Fruit fly (Drosophila melanogaster) whole organism, wandering third instar larva: ENCODE results near the gene Cyp313a3.

Experiments
- Abd-B ChIP-seq: fragments of >200 bp; optimal IDR thresholded peaks from 2 replicates; lab custom pipeline; 2017; ENCODE audit warnings: missing biosample characterization, missing genetic modification characterization
- CG9705 ChIP-seq: fragments of 200-800 bp; sonication (Bioruptor generic); optimal IDR thresholded peaks from 2 replicates; lab custom pipeline; 2018; ENCODE audit warnings: missing biosample characterization, mild to moderate bottlenecking, missing genetic modification characterization
- Vsx2 ChIP-seq: fragments of 200-300, 225-300 bp; sonication (Bioruptor generic); optimal IDR thresholded peaks from 2 replicates; lab custom pipeline; 2018; ENCODE audit warnings: missing biosample characterization, missing genetic modification characterization; ENCODE audit not compliant: partially characterized antibody

DNA sequence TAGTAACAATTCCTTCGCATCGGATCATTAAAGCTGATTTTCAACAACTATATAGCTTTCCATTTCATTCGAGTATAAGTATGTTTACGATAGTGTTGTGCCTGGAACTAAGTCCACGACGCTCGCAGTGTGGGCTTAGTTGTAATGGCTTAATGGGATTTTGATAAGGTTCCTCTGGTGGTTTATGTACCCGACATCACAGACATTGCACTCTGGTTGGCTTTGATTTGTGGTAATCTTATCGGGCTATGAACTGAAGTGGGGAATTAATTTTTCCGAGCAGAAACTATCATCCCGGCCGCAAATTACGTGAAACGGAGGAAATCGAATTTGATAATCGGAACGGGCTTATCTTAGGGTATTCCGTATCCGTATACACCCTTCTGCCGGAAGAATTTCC is 27.5 kb downstream of the Cyp313a3 start:
- TF ChIP-seq Vsx2 (no peak), CG9705 (no peak), Abd-B (GFP tag; lab: Kevin White, UChicago) (no peak)
